Worm (Caenorhabditis elegans) whole organism, dauer: ENCODE data around the gene F01G12.18.

Experiments used
- unc-62 ChIP-seq: sonication (generic microtip); optimal IDR thresholded peaks from 2 replicates; lab custom pipeline; 2017; ENCODE audit warnings: missing biosample characterization, missing genetic modification reagents, missing genetic modification characterization

F01G12.18 gene

ce11 chrX:16402303-16402702 lies 4.0 kb upstream of the F01G12.18 start:
- no peak for TF ChIP-seq unc-62 (GFP tag; lab: Kevin White, UChicago)

ce11 chrX:16400897-16401296 lies 2.6 kb upstream of the F01G12.18 start:
- TF ChIP-seq unc-62 (GFP tag; lab: Kevin White, UChicago): no peak

ce11 chrX:16392107-16392506 lies 6.2 kb downstream of the F01G12.18 start:
- TF ChIP-seq unc-62 (GFP tag; lab: Kevin White, UChicago): no peak

- TF ChIP-seq unc-62 (GFP tag; lab: Kevin White, UChicago): no peak
Observed at ce11 chrX:16391110-16391509, 7.2 kb downstream of the F01G12.18 start.

ce11 chrX:16389973-16390372 lies 8.3 kb downstream of the F01G12.18 start:
- no peak for TF ChIP-seq unc-62 (GFP tag; lab: Kevin White, UChicago)

ce11 chrX:16389273-16389672 lies 9.0 kb downstream of the F01G12.18 start, which contains the start of gene let-2:
Gene let-2 (minus strand): TSS chrX:16389340.
- no peak for TF ChIP-seq unc-62 (GFP tag; lab: Kevin White, UChicago)

- TF ChIP-seq unc-62 (GFP tag; lab: Kevin White, UChicago): no peak
Observed at ce11 chrX:16388362-16388761, 9.9 kb downstream of the F01G12.18 start.

- TF ChIP-seq unc-62 (GFP tag; lab: Kevin White, UChicago): no peak
Observed at ce11 chrX:16387690-16388361, 10.4 kb downstream of the F01G12.18 start.

ce11 chrX:16387206-16387605 lies 11.1 kb downstream of the F01G12.18 start:
- TF ChIP-seq unc-62 (GFP tag; lab: Kevin White, UChicago): no peak

ce11 chrX:16384010-16384409 lies 14.3 kb downstream of the F01G12.18 start:
- no peak for TF ChIP-seq unc-62 (GFP tag; lab: Kevin White, UChicago)

ce11 chrX:16383084-16383483 lies 15.2 kb downstream of the F01G12.18 start:
- TF ChIP-seq unc-62 (GFP tag; lab: Kevin White, UChicago): no peak

ce11 chrX:16381908-16382307 lies 16.4 kb downstream of the F01G12.18 start:
- no peak for TF ChIP-seq unc-62 (GFP tag; lab: Kevin White, UChicago)

- TF ChIP-seq unc-62 (GFP tag; lab: Kevin White, UChicago): no peak
Observed at ce11 chrX:16381115-16381514, 17.2 kb downstream of the F01G12.18 start.

- no peak for TF ChIP-seq unc-62 (GFP tag; lab: Kevin White, UChicago)
Observed at ce11 chrX:16377903-16378302, 20.4 kb downstream of the F01G12.18 start.

ce11 chrX:16375807-16376638 lies 22.2 kb downstream of the F01G12.18 start, which contains the start of gene sur-7:
Gene sur-7 (plus strand): TSS chrX:16376588.
- TF ChIP-seq unc-62 (GFP tag; lab: Kevin White, UChicago): no peak

- no peak for TF ChIP-seq unc-62 (GFP tag; lab: Kevin White, UChicago)
Observed at ce11 chrX:16369454-16369853, 28.8 kb downstream of the F01G12.18 start.

- no peak for TF ChIP-seq unc-62 (GFP tag; lab: Kevin White, UChicago)
Observed at ce11 chrX:16368969-16369368, 29.3 kb downstream of the F01G12.18 start.
